Worm (Caenorhabditis elegans) whole organism, L3 larva: ENCODE results near the gene T28A11.2.

Experiments used
- ama-1 ChIP-seq: fragments of 150-350 bp; optimal IDR thresholded peaks from 2 replicates; lab custom pipeline; 2018
- daf-12 ChIP-seq: fragments of 150-350 bp; optimal IDR thresholded peaks from 2 replicates; lab custom pipeline; 2014; ENCODE audit warnings: missing biosample characterization, missing genetic modification reagents, missing genetic modification characterization
- egl-27 ChIP-seq: sonication (generic microtip); optimal IDR thresholded peaks from 4 replicates; lab custom pipeline; 2017; ENCODE audit warnings: missing biosample characterization, missing genetic modification reagents, missing genetic modification characterization
- elt-3 ChIP-seq, 3 experiments: fragments of 150-350 bp in 1 of 3; sonication (generic microtip) in 2 of 3; optimal IDR thresholded peaks; 2 replicates in 2 of 3; 4 replicates in 1 of 3; lab custom pipeline; 2014 to 2017; ENCODE audit warnings: missing biosample characterization in 3 of 3, missing genetic modification characterization in 3 of 3
- fkh-10 ChIP-seq: sonication (generic microtip); optimal IDR thresholded peaks from 2 replicates; lab custom pipeline; 2017; ENCODE audit warnings: missing biosample characterization, missing genetic modification reagents, missing genetic modification characterization
- lin-39 ChIP-seq: fragments of 150-350 bp; optimal IDR thresholded peaks from 2 replicates; lab custom pipeline; 2018; ENCODE audit warnings: missing biosample characterization, missing genetic modification reagents, missing genetic modification characterization
- nhr-237 ChIP-seq: fragments of 150-350 bp; optimal IDR thresholded peaks from 2 replicates; lab custom pipeline; 2014; ENCODE audit warnings: missing biosample characterization, missing genetic modification characterization
- pqm-1 ChIP-seq: fragments of 150-350 bp; optimal IDR thresholded peaks from 2 replicates; lab custom pipeline; 2017; ENCODE audit warnings: missing biosample characterization, missing genetic modification characterization, inconsistent platforms
- unc-39 ChIP-seq: sonication (generic microtip); optimal IDR thresholded peaks from 4 replicates; lab custom pipeline; 2017; ENCODE audit warnings: missing biosample characterization, missing genetic modification characterization

- TF ChIP-seq elt-3 (tag; optimal IDR thresholded peaks at IDR 0.05; lab: Kevin White, UChicago): no peak
- no peak for TF ChIP-seq lin-39 (tag; lab: Kevin White, UChicago)
- no peak for TF ChIP-seq fkh-10 (GFP tag; lab: Kevin White, UChicago)
- no peak for TF ChIP-seq nhr-237
- no peak for TF ChIP-seq daf-12 (tag; lab: Kevin White, UChicago)
- TF ChIP-seq egl-27 (tag; lab: Kevin White, UChicago): no peak
- TF ChIP-seq unc-39 (tag; lab: Kevin White, UChicago): no peak
- no peak for TF ChIP-seq ama-1 (lab: Kevin White, UChicago)
- TF ChIP-seq pqm-1 (tag; lab: Kevin White, UChicago): no peak
Observed at ce11 chrV:3320432-3320831, 40.3 kb downstream of the T28A11.2 start, which contains the start of gene C17B7.14.
